Worm (Caenorhabditis elegans) whole organism, L4/young adult: Measurements from ENCODE around the gene C14C6.5.

Experiments used
- W03F9.2 ChIP-seq: fragments of 150-350 bp; optimal IDR thresholded peaks from 2 replicates; lab custom pipeline; 2014; ENCODE audit warnings: missing biosample characterization, missing genetic modification characterization
- dao-5 ChIP-seq: sonication (generic microtip); optimal IDR thresholded peaks from 2 replicates; lab custom pipeline; 2016; ENCODE audit warnings: missing genotype, missing genetic modification characterization, moderate library complexity, missing compliant biosample characterization
- him-1 ChIP-seq: sonication (generic microtip); optimal IDR thresholded peaks from 2 replicates; lab custom pipeline; 2016; ENCODE audit warnings: missing genotype, missing genetic modification reagents, missing genetic modification characterization, missing compliant biosample characterization

DNA sequence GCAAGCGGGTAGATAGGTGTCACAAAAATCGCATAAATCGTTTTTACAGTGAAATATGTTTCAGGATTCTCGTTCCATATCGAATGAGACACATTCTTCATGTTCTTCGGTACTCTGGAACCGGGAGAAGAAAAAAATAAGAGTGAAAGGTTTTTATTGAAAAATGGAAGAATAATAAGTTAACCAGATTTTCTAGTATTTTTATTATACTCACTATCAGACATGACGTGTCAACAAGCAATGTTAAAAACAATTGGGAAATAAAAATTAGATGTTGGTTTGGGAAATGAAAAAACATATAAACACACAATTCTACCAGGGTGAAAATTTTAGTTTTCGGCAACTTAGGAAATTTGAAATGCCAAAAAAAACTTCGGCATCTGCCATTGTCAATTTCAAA lies 24.0 kb upstream of the C14C6.5 start, which contains the start of gene srh-37:
- no peak for TF ChIP-seq him-1 (tag; lab: Kevin White, UChicago)
- no peak for TF ChIP-seq dao-5
- TF ChIP-seq W03F9.2 (tag; lab: Kevin White, UChicago): no peak
